Worm (Caenorhabditis elegans) whole organism, L4 larva: ENCODE results near the gene bre-3.
A peak's percentile ranks its signal among the peaks of the same experiment; 100 is the strongest.
"Not testable (repeated sequence)": the region's sequence is repeated elsewhere in the genome, so short reads cannot be mapped to it uniquely, and the experiment has no call there.

Experiments
- F10B5.3 ChIP-seq: sonication (generic microtip); optimal IDR thresholded peaks from 2 replicates; lab custom pipeline; 2016; ENCODE audit warnings: mild to moderate bottlenecking, missing genetic modification characterization, missing compliant biosample characterization
- F26F4.8 ChIP-seq: fragments of 200-800 bp; sonication (Bioruptor generic); conservative IDR thresholded peaks from 2 replicates; pipeline ENCODE4 v1.3.6; 2022; ENCODE audit warnings: missing genetic modification characterization, missing compliant biosample characterization
- R02D3.7 ChIP-seq: fragments of 150-350 bp; sonication (generic microtip); optimal IDR thresholded peaks from 3 replicates; lab custom pipeline; 2014; ENCODE audit warnings: missing biosample characterization, missing genetic modification characterization
- T26A8.4 ChIP-seq: fragments of 200-800 bp; sonication (Bioruptor generic); IDR thresholded peaks from 2 replicates; pipeline ENCODE4 v1.3.6; 2022; ENCODE audit warnings: missing genetic modification characterization, missing compliant biosample characterization
- Y75B8A.6 ChIP-seq: fragments of 200-800 bp; sonication (Bioruptor generic); IDR thresholded peaks from 2 replicates; pipeline ENCODE4 v1.3.6; 2022; ENCODE audit warnings: missing genetic modification reagents, missing genetic modification characterization, missing compliant biosample characterization
- ZK337.2 ChIP-seq: fragments of 200-800 bp; sonication (Bioruptor generic); IDR thresholded peaks from 2 replicates; pipeline ENCODE4 v1.3.6; 2022; ENCODE audit warnings: missing genetic modification reagents, missing genetic modification characterization, missing compliant biosample characterization
- aha-1 ChIP-seq: fragments of 150-350 bp; peaks from one replicate; lab custom pipeline; 2014; ENCODE audit warnings: missing biosample characterization, missing genetic modification characterization
- ceh-20 ChIP-seq: fragments of 200-800 bp; sonication (Bioruptor generic); IDR thresholded peaks from 2 replicates; pipeline ENCODE4 v1.3.6; 2022; ENCODE audit warnings: missing genetic modification reagents, missing genetic modification characterization, missing compliant biosample characterization
- daf-12 ChIP-seq: fragments of 150-350 bp; optimal IDR thresholded peaks from 2 replicates; lab custom pipeline; 2014; ENCODE audit warnings: missing biosample characterization, missing genetic modification reagents, missing genetic modification characterization
- dpl-1 ChIP-seq: fragments of 150-350 bp; optimal IDR thresholded peaks from 2 replicates; lab custom pipeline; 2014; ENCODE audit warnings: missing biosample characterization, missing genetic modification reagents, missing genetic modification characterization
- fkh-10 ChIP-seq: fragments of 150-350 bp; optimal IDR thresholded peaks from 2 replicates; lab custom pipeline; 2014; ENCODE audit warnings: missing biosample characterization, missing genetic modification reagents, missing genetic modification characterization
- hlh-11 ChIP-seq: fragments of 200-800 bp; sonication (Bioruptor generic); optimal IDR thresholded peaks from 2 replicates; lab custom pipeline; 2018; ENCODE audit warnings: mild to moderate bottlenecking, missing genetic modification characterization, missing compliant biosample characterization
- hlh-30 ChIP-seq: sonication (generic microtip); optimal IDR thresholded peaks from 2 replicates; lab custom pipeline; 2017; ENCODE audit warnings: antibody characterized with exemption, mild to moderate bottlenecking, missing genetic modification characterization, missing compliant biosample characterization; ENCODE audit not compliant: insufficient read depth
- lin-1 ChIP-seq: fragments of 200-800 bp; sonication (Bioruptor generic); IDR thresholded peaks from 2 replicates; pipeline ENCODE4 v1.3.6; 2022; ENCODE audit warnings: missing genetic modification reagents, missing genetic modification characterization, missing compliant biosample characterization
- lir-3 ChIP-seq: sonication (generic microtip); optimal IDR thresholded peaks from 2 replicates; lab custom pipeline; 2016; ENCODE audit warnings: mild to moderate bottlenecking, missing genetic modification characterization, missing compliant biosample characterization
- lsy-2 ChIP-seq, 2 experiments: fragments of 150-350 bp in 1 of 2; sonication (generic microtip) in 1 of 2; optimal IDR thresholded peaks; 2 replicates each; lab custom pipeline; 2014 to 2017; ENCODE audit warnings: missing biosample characterization in 2 of 2, missing genetic modification characterization in 2 of 2
- mdl-1 ChIP-seq, 2 experiments: fragments of 150-350 bp in 1 of 2; sonication (generic microtip) in 1 of 2; optimal IDR thresholded peaks; 2 replicates each; lab custom pipeline; 2014 to 2017; ENCODE audit warnings: missing biosample characterization in 2 of 2, missing genetic modification characterization in 2 of 2
- mes-2 ChIP-seq: sonication (generic microtip); optimal IDR thresholded peaks from 2 replicates; lab custom pipeline; 2016; ENCODE audit warnings: missing genotype, mild to moderate bottlenecking, missing genetic modification characterization, missing compliant biosample characterization; ENCODE audit not compliant: poor library complexity, severe bottlenecking
- mxl-3 ChIP-seq: fragments of 200-800 bp; sonication (Bioruptor generic); optimal IDR thresholded peaks from 2 replicates; lab custom pipeline; 2018; ENCODE audit warnings: mild to moderate bottlenecking, missing genetic modification characterization, missing compliant biosample characterization
- nhr-102 ChIP-seq: sonication (generic microtip); optimal IDR thresholded peaks from 2 replicates; lab custom pipeline; 2016; ENCODE audit warnings: mild to moderate bottlenecking, missing genetic modification characterization, moderate library complexity, missing compliant biosample characterization
- nhr-25 ChIP-seq: sonication (generic microtip); optimal IDR thresholded peaks from 2 replicates; lab custom pipeline; 2017; ENCODE audit warnings: missing genetic modification characterization, mild to moderate bottlenecking, missing compliant biosample characterization, antibody characterized with exemption, moderate library complexity, borderline replicate concordance; ENCODE audit not compliant: insufficient read depth
- nhr-28 ChIP-seq: fragments of 150-350 bp; optimal IDR thresholded peaks from 2 replicates; lab custom pipeline; 2014; ENCODE audit warnings: missing biosample characterization, missing genetic modification characterization
- nhr-41 ChIP-seq: fragments of 200-800 bp; sonication (Bioruptor generic); IDR thresholded peaks from 2 replicates; pipeline ENCODE4 v1.3.6; 2022; ENCODE audit warnings: missing genetic modification reagents, missing genetic modification characterization, missing compliant biosample characterization
- nhr-6 ChIP-seq: fragments of 150-350 bp; optimal IDR thresholded peaks from 2 replicates; lab custom pipeline; 2014; ENCODE audit warnings: missing biosample characterization, missing genetic modification characterization
- nhr-76 ChIP-seq: fragments of 150-350 bp; optimal IDR thresholded peaks from 2 replicates; lab custom pipeline; 2014; ENCODE audit warnings: missing biosample characterization, missing genetic modification characterization
- pha-4 ChIP-seq, 2 experiments: fragments of 150-350 bp in 1 of 2; fragments of 200-800 bp in 1 of 2; sonication (Bioruptor generic) in 1 of 2; IDR thresholded peaks in 1 of 2; optimal IDR thresholded peaks in 1 of 2; 2 replicates each; pipeline versions ENCODE4 v1.3.6 to Lab custom; 2014 to 2022; ENCODE audit warnings: missing genetic modification characterization in 2 of 2, missing genetic modification reagents in 2 of 2, missing biosample characterization in 1 of 2, missing compliant biosample characterization in 1 of 2
- rbr-2 ChIP-seq: sonication (generic microtip); optimal IDR thresholded peaks from 2 replicates; lab custom pipeline; 2016; ENCODE audit warnings: missing genotype, missing genetic modification characterization, missing compliant biosample characterization
- set-16 ChIP-seq: fragments of 200-800 bp; sonication (Bioruptor generic); IDR thresholded peaks from 2 replicates; pipeline ENCODE4 v1.3.6; 2022; ENCODE audit warnings: missing genetic modification reagents, missing genetic modification characterization, missing compliant biosample characterization
- unc-62 ChIP-seq, 3 experiments: fragments of 150-350 bp in 1 of 3; sonication (generic microtip); optimal IDR thresholded peaks in 2 of 3; peaks in 1 of 3; 1 replicate in 1 of 3; 2 replicates in 2 of 3; lab custom pipeline; 2014 to 2017; ENCODE audit warnings: missing biosample characterization in 3 of 3, missing genetic modification characterization in 3 of 3, missing genetic modification reagents in 3 of 3, missing genotype in 1 of 3
- vab-7 ChIP-seq: fragments of 200-800 bp; sonication (Bioruptor generic); IDR thresholded peaks from 2 replicates; pipeline ENCODE4 v1.3.6; 2022; ENCODE audit warnings: missing genetic modification reagents, missing genetic modification characterization, missing compliant biosample characterization
- ztf-11 ChIP-seq: fragments of 150-350 bp; optimal IDR thresholded peaks from 2 replicates; lab custom pipeline; 2014; ENCODE audit warnings: missing biosample characterization, missing genetic modification characterization
- ztf-7 ChIP-seq: fragments of 150-350 bp; optimal IDR thresholded peaks from 2 replicates; lab custom pipeline; 2014; ENCODE audit warnings: missing biosample characterization, missing genetic modification characterization

Gene bre-3

ce11 chrIII:9453962-9454361 lies 31.3 kb downstream of the bre-3 start, which contains the start of gene F54C8.7:
F54C8.7 (minus strand) TSS chrIII:9454062.
- no peak for TF ChIP-seq lir-3 (tag; lab: Kevin White, UChicago)
- TF ChIP-seq, all 104 proteins: peak for 0

- no peak for TF ChIP-seq lir-3 (tag; lab: Kevin White, UChicago)
- peak; percentile 12 for TF ChIP-seq mxl-3
- no peak for TF ChIP-seq fkh-10 (GFP tag; lab: Kevin White, UChicago)
- peak in 1 of 2 experiments; percentile 84 for TF ChIP-seq unc-62 (GFP tag; optimal IDR thresholded peaks at IDR 0.05 in 1 of 2; lab: Kevin White, UChicago)
- no peak for TF ChIP-seq unc-62 (tag; optimal IDR thresholded peaks at IDR 0.05; lab: Kevin White, UChicago)
- TF ChIP-seq hlh-11 (tag; lab: Kevin White, UChicago), result peak; percentile 1
- TF ChIP-seq nhr-41, result no peak
- no peak for TF ChIP-seq F10B5.3 (tag; lab: Kevin White, UChicago)
- TF ChIP-seq lsy-2 (tag; optimal IDR thresholded peaks at IDR 0.05; lab: Kevin White, UChicago), result peak in 1 of 2 experiments; percentile 37
- 0 out of 2 replicates have a peak, but pooled peaks have one; percentile 27 for TF ChIP-seq T26A8.4
- no peak for TF ChIP-seq vab-7 (GFP tag; lab: Robert Waterston, UW)
- peak; percentile 17 for TF ChIP-seq mes-2 (tag; lab: Kevin White, UChicago)
- TF ChIP-seq hlh-30, result peak; percentile 41
Measured at ce11 chrIII:9450933-9451332, 34.3 kb downstream of the bre-3 start.

- TF ChIP-seq set-16 (GFP tag; lab: Robert Waterston, UW) (no peak), daf-12 (tag; lab: Kevin White, UChicago) (no peak), lsy-2 (tag; optimal IDR thresholded peaks at IDR 0.05; lab: Kevin White, UChicago) (no peak), mes-2 (tag; lab: Kevin White, UChicago) (no peak), pha-4 (GFP tag; IDR thresholded peaks at IDR 0.05; lab: Robert Waterston, UW) (no peak), pha-4 (tag; optimal IDR thresholded peaks at IDR 0.05; lab: Kevin White, UChicago) (no peak), lin-1 (GFP tag; lab: Robert Waterston, UW) (no peak), ceh-20 (GFP tag; lab: Robert Waterston, UW) (no peak), ztf-11 (tag; lab: Kevin White, UChicago) (no peak), nhr-76 (tag; lab: Kevin White, UChicago) (no peak), Y75B8A.6 (no peak), mdl-1 (tag; optimal IDR thresholded peaks at IDR 0.05; lab: Kevin White, UChicago) (no peak), nhr-25 (tag; lab: Kevin White, UChicago) (no peak), rbr-2 (tag; lab: Kevin White, UChicago) (no peak), dpl-1 (GFP tag; lab: Kevin White, UChicago) (no peak), nhr-6 (tag; lab: Kevin White, UChicago) (no peak), ztf-7 (no peak), nhr-28 (no peak), nhr-102 (tag; lab: Kevin White, UChicago) (no peak), R02D3.7 (no peak), ZK337.2 (GFP tag; lab: Robert Waterston, UW) (no peak)
Measured at ce11 chrIII:9449831-9450230, 35.4 kb downstream of the bre-3 start, which contains the start of gene F54C8.6. F54C8.6 (minus strand) TSS chrIII:9449931.

ce11 chrIII:9447634-9448033 lies 37.6 kb downstream of the bre-3 start:
- 0 out of 2 replicates have a peak, but pooled peaks have one; percentile 11 for TF ChIP-seq F26F4.8 (GFP tag; lab: Robert Waterston, UW)

ce11 chrIII:9445699-9446098 lies 39.6 kb downstream of the bre-3 start:
- TF ChIP-seq unc-62 (GFP tag; optimal IDR thresholded peaks at IDR 0.05 in 1 of 2; lab: Kevin White, UChicago) (peak in 1 of 2 experiments; percentile 36), aha-1 (tag; lab: Kevin White, UChicago) (peak; percentile 31)
- not testable (repeated sequence) for TF ChIP-seq unc-62 (tag; optimal IDR thresholded peaks at IDR 0.05; lab: Kevin White, UChicago)
